Worm (Caenorhabditis elegans): ENCODE measurements around the gene Y5F2A.4.

- TF ChIP-seq Y55F3AM.14 (GFP tag; optimal IDR thresholded peaks at IDR 0.05) (no peak), egl-27 (tag; optimal IDR thresholded peaks at IDR 0.05) (no peak), R02D3.7 (tag; optimal IDR thresholded peaks at IDR 0.05) (no peak), ZK546.5 (tag; optimal IDR thresholded peaks at IDR 0.05) (no peak), elt-3 (tag; optimal IDR thresholded peaks at IDR 0.05) (no peak), ztf-11 (tag; optimal IDR thresholded peaks at IDR 0.05) (no peak), nhr-6 (tag; optimal IDR thresholded peaks at IDR 0.05) (no peak), nhr-77 (tag; optimal IDR thresholded peaks at IDR 0.05) (no peak), blmp-1 (tag; optimal IDR thresholded peaks at IDR 0.05; ENCODE audit: insufficient read depth) (no peak)
Measured at ce11 chrIV:11089527-11089926, 11.1 kb upstream of the Y5F2A.4 start, which contains the start of gene M7.7.
